Worm (Caenorhabditis elegans): Measurements from ENCODE around the gene ZK673.5.
"Not testable (repeated sequence)": the region's sequence is repeated elsewhere in the genome, so short reads cannot be mapped to it uniquely, and the experiment has no call there.

ZK673.5 gene

ce11 chrII:10486738-10487137, 25.4 kb downstream of the ZK673.5 start, which contains the start of gene ZK666.15:
TSS of gene ZK666.15 (plus strand) at chrII:10487038.
- TF ChIP-seq F23B12.7 (tag; optimal IDR thresholded peaks at IDR 0.05; ENCODE audit: insufficient read depth) (no peak), K11D2.4 (GFP tag; IDR thresholded peaks at IDR 0.05) (no peak), ceh-100 (GFP tag; IDR thresholded peaks at IDR 0.05) (no peak), ekl-4 (GFP tag; IDR thresholded peaks at IDR 0.05) (no peak), somi-1 (GFP tag; optimal IDR thresholded peaks at IDR 0.05) (no peak), ztf-18 (tag; optimal IDR thresholded peaks at IDR 0.05) (no peak), F55B11.4 (tag; optimal IDR thresholded peaks at IDR 0.05; ENCODE audit: borderline replicate concordance, insufficient read depth) (no peak)

ce11 chrII:10490329-10490728, 29.0 kb downstream of the ZK673.5 start, which contains the start of gene clec-61:
TSS of gene clec-61 (minus strand) at chrII:10490537.
- TF ChIP-seq nfya-2 (GFP tag; IDR thresholded peaks at IDR 0.05) (no peak), nhr-80 (tag; optimal IDR thresholded peaks at IDR 0.05) (no peak), ceh-40 (GFP tag; IDR thresholded peaks at IDR 0.05) (no peak), fkh-3 (tag; optimal IDR thresholded peaks at IDR 0.05) (no peak), ztf-3 (GFP tag; optimal IDR thresholded peaks at IDR 0.05) (no peak), tbx-9 (tag; optimal IDR thresholded peaks at IDR 0.05; ENCODE audit: borderline replicate concordance) (no peak), T07F8.4 (tag; optimal IDR thresholded peaks at IDR 0.05) (no peak), sdz-38 (tag; optimal IDR thresholded peaks at IDR 0.05) (no peak), hmg-20 (GFP tag; IDR thresholded peaks at IDR 0.05) (no peak), F22D6.2 (tag; optimal IDR thresholded peaks at IDR 0.05) (no peak), K12H6.12 (tag; optimal IDR thresholded peaks at IDR 0.05) (no peak)

ce11 chrII:10493034-10493433, 31.7 kb downstream of the ZK673.5 start, which contains the start of gene ZK666.8:
TSS of gene ZK666.8 (minus strand) at chrII:10493134.
- TF ChIP-seq F39B2.1 (GFP tag; IDR thresholded peaks at IDR 0.05); aptf-2 (GFP tag; conservative IDR thresholded peaks at IDR 0.05); nhr-120 (GFP tag; IDR thresholded peaks at IDR 0.05): not testable (repeated sequence)

- TF ChIP-seq ZK185.1 (tag; optimal IDR thresholded peaks at IDR 0.05; ENCODE audit: poor library complexity, severe bottlenecking): no peak
- no peak for TF ChIP-seq tbx-9 (tag; optimal IDR thresholded peaks at IDR 0.05; ENCODE audit: borderline replicate concordance)
- no peak for TF ChIP-seq tbp1 (GFP tag; optimal IDR thresholded peaks at IDR 0.05)
- no peak for TF ChIP-seq ztf-6 (GFP tag; IDR thresholded peaks at IDR 0.05)
- no peak for TF ChIP-seq rec-8 (tag; optimal IDR thresholded peaks at IDR 0.05)
- TF ChIP-seq F52B5.7 (tag; optimal IDR thresholded peaks at IDR 0.05): no peak
Measured at ce11 chrII:10494467-10494866, 33.2 kb downstream of the ZK673.5 start, which contains the start of gene ZK666.14. TSS of gene ZK666.14 (plus strand) at chrII:10494767.

- no peak for TF ChIP-seq snpc-1.3 (tag; optimal IDR thresholded peaks at IDR 0.05; ENCODE audit: insufficient read depth)
- TF ChIP-seq K12H6.12 (tag; optimal IDR thresholded peaks at IDR 0.05): no peak
- TF ChIP-seq let-607 (tag; optimal IDR thresholded peaks at IDR 0.05): no peak
- no peak for TF ChIP-seq egl-18 (GFP tag; IDR thresholded peaks at IDR 0.05)
- TF ChIP-seq tbp1 (GFP tag; optimal IDR thresholded peaks at IDR 0.05): no peak
- no peak for TF ChIP-seq attf-6 (GFP tag; IDR thresholded peaks at IDR 0.05)
- no peak for TF ChIP-seq madf-3 (GFP tag; IDR thresholded peaks at IDR 0.05)
- TF ChIP-seq nhr-179 (tag; optimal IDR thresholded peaks at IDR 0.05): no peak
Measured at ce11 chrII:10495912-10496311, 34.6 kb downstream of the ZK673.5 start, which contains the start of gene ZK666.12. TSS of gene ZK666.12 (plus strand) at chrII:10496212.

Data from whole organism, young adult.